Worm (Caenorhabditis elegans) whole organism, L4/young adult: ENCODE data around the gene srh-25.

ENCODE experiments used
- W03F9.2 ChIP-seq: fragments of 150-350 bp; optimal IDR thresholded peaks from 2 replicates; lab custom pipeline; 2014; ENCODE audit warnings: missing biosample characterization, missing genetic modification characterization
- dao-5 ChIP-seq: sonication (generic microtip); optimal IDR thresholded peaks from 2 replicates; lab custom pipeline; 2016; ENCODE audit warnings: missing genotype, missing genetic modification characterization, moderate library complexity, missing compliant biosample characterization
- him-1 ChIP-seq: sonication (generic microtip); optimal IDR thresholded peaks from 2 replicates; lab custom pipeline; 2016; ENCODE audit warnings: missing genotype, missing genetic modification reagents, missing genetic modification characterization, missing compliant biosample characterization

ce11 chrV:12421360-12421759, 12.3 kb downstream of the srh-25 start:
- TF ChIP-seq him-1 (tag; lab: Kevin White, UChicago) = no peak
- TF ChIP-seq W03F9.2 (tag; lab: Kevin White, UChicago) = no peak
- no peak for TF ChIP-seq dao-5 (tag; lab: Kevin White, UChicago)
